Fruit fly (Drosophila melanogaster): ENCODE results near the gene Ir94d.

The Ir94d gene

DNA sequence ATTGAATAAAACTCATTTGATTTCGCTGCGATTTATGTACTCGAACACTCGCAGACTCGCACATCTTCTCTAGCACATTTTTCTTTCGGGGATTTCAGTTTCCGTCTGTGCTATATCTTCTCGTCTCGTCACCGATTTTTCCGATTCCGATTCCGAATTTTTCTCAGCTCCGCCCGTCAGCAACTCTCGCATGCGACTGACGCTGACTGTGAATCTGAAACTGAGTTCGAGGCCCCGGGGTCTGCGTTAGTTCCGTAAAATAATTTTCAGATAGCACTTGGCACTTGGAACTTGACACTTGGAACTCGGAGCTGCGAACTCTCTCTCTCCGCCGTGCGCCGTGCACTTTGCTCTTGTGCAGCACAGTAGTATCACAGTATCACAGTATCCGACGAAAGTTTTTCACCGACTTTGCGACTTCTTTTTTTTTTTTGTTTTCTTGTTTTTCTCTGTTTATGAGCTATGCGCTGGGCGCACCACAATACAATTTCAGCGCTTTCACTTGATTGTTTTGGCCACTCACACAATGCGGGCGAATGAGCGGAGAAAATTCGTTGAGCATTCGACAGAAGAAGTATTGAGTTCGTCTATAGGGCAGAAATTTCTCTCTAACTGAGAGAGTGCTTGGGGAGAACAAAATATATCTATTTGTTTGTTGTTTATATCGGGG lies 17.9 kb upstream of the Ir94d start, which contains the start of gene CG4393:
Gene CG4393 (minus strand): TSS at position 187 of the 670 bp plus-strand sequence.
- TF ChIP-seq CG17801 (GFP tag; optimal IDR thresholded peaks at IDR 0.05; ENCODE audit: partially characterized antibody): peak; percentile 49

DNA sequence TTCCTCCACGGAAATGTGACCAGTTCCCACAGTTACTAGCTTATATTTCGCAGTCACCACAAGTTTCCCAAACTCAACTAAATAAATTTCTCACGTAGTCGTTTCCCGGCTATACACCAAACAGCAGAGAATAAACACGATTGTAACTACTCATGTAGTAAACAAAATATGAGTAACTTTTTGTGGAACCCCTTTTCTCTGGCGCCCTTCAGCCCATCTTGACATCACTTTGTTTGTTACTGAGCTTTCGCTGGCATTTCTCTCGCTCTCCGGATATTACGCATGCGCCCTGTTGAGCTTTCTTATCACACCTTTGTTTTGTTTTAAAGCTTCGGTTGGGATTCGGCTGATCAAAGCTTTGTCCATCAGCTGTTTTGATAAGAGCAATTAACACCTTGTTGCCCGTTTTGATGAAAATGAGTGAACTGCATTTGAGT lies 16.6 kb upstream of the Ir94d start:
- peak; percentile 6 for TF ChIP-seq CG17801 (GFP tag; optimal IDR thresholded peaks at IDR 0.05; ENCODE audit: partially characterized antibody)

DNA sequence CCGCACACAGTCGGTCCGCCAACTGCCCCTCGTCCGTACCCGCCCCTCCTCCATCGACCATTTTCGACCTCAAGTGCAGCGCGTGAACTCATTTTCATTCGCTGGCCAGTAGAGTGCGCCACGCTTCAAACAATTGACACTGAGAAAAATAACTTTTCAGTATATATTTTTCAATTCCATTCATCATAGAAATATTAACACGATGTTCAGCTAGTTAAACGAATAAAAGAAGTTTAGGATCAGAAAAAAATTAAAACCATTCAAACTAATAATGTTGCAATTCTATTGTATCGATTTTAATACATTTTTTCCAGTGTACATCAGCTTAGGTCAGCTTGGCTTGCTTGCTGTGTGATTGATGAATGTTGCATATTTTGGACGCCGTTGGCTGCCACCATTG lies 15.7 kb upstream of the Ir94d start:
- no peak for TF ChIP-seq CG17801 (GFP tag; optimal IDR thresholded peaks at IDR 0.05; ENCODE audit: partially characterized antibody)

DNA sequence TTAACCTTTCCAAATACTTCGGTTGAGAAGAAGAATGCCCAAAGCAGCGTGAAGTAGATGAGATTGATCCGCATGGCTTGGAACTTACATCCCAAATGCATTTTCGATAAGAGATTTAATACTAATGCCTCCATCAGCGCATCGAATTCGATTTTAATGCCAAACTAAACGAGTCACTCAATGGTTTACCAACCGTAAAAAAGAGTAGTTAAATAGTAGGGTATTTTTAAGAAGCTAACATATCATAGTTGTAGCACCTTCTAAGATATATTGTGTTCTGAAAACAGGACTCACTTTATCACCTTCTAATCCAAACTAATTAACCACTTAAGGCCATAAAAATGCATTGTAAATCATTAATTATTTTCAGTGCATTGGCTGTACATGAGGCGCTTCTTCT lies 13.8 kb upstream of the Ir94d start, which contains the start of gene CG31515:
Gene CG31515 (minus strand): TSS at position 101 of the 400 bp plus-strand sequence.
- no peak for TF ChIP-seq CG17801 (GFP tag; optimal IDR thresholded peaks at IDR 0.05; ENCODE audit: partially characterized antibody)

DNA sequence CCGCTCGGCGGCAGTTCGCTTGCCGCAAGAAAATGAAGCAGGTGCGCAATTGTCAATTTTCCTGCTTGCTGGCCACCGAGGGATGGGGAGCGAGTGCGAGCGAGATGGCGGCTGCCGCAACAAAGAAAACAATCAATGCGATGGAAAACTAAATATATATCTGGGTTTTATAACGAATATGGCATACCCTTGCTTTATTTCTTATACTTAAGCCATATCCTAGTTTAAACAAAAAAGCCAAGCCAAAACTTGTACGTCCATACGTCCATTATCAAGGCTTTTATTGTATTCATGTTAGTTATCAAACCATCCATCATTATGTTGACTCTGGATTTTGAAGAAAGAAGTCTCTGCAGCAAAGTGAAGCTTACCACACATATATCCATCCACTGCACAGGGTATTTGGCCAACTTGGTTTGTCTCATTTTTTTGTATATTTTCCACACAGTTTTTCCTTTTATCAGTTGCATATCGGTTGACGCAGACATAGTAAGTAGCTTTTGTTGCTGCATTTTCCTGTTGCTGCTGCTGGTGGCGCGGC lies 11.8 kb upstream of the Ir94d start:
- TF ChIP-seq CG17801 (GFP tag; optimal IDR thresholded peaks at IDR 0.05; ENCODE audit: partially characterized antibody): no peak

DNA sequence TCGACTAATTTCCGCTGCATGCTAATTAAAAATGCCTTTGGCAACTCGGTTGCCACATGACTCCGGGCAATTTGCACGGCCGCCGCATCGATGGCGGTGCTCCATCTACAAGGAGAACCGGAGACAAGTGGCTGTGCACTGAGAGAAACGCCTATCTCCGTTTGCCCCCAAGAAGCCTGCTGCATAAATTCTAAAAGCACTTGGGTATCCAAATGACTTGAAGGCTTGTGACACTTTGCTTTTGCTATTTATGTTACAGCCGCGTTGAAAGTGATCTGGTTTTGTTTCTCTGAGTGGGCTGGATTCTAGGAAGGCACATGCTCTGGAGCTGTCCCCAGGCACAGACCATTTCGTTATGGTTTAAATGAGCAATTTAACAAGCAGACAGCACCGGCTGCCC lies 10.4 kb upstream of the Ir94d start:
- TF ChIP-seq CG17801 (GFP tag; optimal IDR thresholded peaks at IDR 0.05; ENCODE audit: partially characterized antibody): no peak

DNA sequence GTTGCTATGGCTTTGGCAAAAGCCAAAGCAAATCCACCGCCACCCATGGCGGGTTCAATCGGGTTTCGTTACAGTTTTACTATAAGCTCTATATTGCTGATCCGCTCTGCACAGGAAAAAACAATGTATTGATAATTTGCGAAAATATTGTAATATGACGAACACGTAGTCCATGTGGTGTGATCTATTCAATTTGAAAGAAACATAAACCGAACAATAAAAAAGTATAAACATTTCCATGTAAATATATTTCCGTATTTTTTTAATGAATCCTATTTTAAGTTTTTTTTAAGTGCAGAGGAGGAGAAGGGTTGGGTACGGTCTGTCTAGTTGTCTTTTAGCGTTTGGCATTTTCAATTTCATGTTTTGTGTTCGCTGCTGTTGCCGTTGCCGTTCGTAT lies 9.1 kb upstream of the Ir94d start:
- TF ChIP-seq CG17801 (GFP tag; optimal IDR thresholded peaks at IDR 0.05; ENCODE audit: partially characterized antibody): no peak

DNA sequence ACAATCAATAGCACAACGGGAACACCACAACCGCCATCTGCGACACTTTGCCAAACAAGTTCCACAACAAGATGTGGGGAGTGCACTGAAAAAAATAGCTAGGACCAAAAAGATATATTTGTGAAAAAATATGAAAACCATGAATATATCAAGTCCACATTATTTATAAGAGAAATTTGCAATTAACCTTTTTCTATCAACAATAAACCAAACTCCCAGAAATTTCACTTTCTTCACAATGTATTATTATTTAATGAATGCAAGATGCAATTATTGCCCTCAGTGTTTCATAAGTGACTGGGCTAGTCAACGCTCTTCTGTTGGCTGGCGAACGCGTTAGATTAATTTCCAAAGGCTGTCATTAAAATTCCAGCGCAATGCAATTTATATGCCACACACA lies 6.9 kb upstream of the Ir94d start:
- no peak for TF ChIP-seq CG17801 (GFP tag; optimal IDR thresholded peaks at IDR 0.05; ENCODE audit: partially characterized antibody)

DNA sequence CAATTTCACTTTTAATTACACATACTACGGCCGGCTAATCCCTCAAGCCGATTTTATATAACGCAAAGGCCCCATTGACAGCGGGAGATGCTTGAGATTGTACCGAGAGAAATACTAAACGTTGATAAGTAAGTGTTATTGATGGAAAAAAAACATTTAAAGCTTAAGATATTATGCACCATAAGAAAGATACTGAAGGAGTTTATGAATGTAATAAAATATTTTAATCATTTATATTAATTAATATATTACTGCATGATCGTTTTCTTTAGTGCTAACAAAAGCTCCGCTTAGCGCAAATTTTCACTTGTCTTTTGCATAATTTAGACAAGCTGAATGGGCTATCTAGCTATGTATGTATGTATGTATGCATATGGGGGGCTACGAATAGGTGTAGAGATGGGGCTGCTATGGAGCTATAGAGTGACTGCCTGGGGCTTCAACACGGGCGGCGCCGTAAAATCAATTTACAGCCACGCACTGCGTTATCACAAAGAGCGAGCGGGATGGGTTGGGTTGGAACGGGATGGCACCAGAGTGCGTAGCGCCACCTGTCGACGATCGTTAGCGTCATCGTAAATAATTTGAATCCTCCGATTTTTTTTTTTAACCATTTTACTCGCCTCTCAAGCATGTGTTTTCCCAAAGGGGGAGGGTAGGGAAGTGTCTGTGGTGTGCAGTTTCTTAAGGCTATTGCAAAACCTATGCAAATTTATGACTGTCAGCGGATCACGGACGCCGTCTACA lies 5.9 kb upstream of the Ir94d start:
- TF ChIP-seq CG17801 (GFP tag; optimal IDR thresholded peaks at IDR 0.05; ENCODE audit: partially characterized antibody): no peak

DNA sequence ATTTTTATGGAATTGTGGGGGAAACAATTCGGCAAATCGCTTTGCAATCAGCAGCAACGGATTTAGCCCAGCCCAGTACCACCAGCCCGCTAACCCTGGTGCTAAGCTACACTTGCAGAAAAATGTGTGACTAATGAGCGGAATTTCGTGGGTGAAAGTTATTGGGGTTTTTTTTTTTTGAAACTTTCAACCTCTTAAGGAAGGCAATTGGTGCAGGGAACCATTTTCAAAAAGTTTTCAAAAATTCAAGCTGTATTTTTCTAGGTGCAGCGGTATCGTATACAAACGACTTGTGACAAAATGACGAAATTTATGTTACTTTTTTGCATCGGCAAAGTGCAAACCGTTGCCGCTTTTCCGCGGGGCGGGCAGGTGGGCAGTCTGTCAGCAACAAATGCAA lies 3.6 kb upstream of the Ir94d start:
- TF ChIP-seq CG17801 (GFP tag; optimal IDR thresholded peaks at IDR 0.05; ENCODE audit: partially characterized antibody): no peak

DNA sequence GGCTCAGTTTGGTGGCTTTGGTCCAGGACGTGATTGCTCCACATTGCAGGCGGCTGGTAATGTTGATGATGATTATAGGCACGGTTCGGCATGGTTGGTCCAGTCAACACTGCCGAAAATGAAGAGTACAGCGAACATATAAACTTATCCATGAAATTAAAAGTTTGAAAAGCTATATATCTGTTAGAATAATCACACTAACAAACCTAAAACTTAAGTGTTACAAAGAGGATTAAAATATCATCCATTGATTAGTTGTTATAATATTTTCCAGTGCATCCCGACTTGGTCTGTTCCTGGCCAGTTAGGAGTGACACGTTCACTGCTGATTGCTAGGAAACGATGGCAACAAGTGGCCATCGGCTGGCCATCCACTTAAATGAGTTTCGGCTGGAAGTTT lies 2.9 kb upstream of the Ir94d start:
- no peak for TF ChIP-seq CG17801 (GFP tag; optimal IDR thresholded peaks at IDR 0.05; ENCODE audit: partially characterized antibody)

DNA sequence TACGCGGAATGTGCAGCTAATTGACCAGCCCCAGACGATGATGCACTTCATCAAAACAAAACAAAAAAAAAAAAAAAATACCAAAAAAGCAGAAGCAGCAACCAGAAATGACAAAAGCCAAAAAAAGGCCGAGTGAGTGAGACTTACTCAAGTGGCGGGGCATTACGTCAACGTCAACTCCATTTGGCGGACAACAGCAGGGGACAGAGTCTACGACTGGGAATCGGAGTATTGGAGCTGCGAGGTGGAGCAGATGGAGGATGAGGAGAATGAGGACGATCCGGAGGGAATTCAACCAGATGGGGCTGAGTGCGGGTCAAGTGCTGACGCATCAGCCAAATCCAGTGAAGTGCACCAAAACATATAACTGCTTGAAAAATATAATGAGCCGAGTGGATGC lies 1.1 kb upstream of the Ir94d start:
- no peak for TF ChIP-seq CG17801 (GFP tag; optimal IDR thresholded peaks at IDR 0.05; ENCODE audit: partially characterized antibody)

DNA sequence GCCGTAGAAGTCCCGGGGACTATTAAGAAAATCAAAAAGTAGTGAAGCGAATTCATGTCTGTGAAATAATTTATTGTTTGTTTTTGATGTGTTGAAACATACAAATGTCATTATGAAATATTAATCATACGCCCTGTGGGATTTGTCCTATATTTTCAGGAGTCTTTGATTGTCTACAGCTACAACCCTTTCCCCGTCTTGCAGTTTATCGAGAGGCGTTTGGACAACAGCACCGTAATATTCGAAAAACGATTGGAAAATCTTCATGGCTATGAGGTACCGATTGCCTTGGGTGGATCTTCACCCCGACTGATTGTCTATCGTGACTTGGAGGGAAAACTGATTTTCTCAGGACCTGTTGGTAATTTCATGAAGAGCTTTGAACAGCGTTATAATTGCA lies 1.0 kb downstream of the Ir94d start, which contains the start of gene CG17380:
Gene CG17380 (minus strand): TSS at position 101 of the 400 bp plus-strand sequence.
- TF ChIP-seq CG17801 (GFP tag; optimal IDR thresholded peaks at IDR 0.05; ENCODE audit: partially characterized antibody): no peak

DNA sequence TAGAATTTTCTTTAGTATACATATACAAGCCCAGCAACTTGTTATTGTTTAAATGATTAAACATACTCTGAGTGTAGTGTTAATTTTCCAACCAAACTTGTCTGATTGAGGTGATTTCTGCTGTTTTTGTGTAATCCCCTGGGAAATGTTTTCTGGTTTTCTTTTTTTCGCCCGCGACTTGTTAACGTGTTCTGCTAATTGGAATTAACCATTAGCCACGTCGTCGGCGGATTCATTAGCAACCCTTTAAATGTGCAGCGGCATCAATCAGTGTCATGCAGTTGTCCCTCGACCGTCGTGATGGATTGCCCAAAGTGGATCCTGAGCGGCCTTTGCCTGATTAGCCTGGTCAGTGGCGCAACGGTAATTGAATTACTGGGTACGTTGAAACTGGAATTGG lies 2.6 kb downstream of the Ir94d start, which contains the start of gene Ir94e:
Gene Ir94e (plus strand): TSS at position 301 of the 400 bp plus-strand sequence.
- TF ChIP-seq CG17801 (GFP tag; optimal IDR thresholded peaks at IDR 0.05; ENCODE audit: partially characterized antibody): no peak

DNA sequence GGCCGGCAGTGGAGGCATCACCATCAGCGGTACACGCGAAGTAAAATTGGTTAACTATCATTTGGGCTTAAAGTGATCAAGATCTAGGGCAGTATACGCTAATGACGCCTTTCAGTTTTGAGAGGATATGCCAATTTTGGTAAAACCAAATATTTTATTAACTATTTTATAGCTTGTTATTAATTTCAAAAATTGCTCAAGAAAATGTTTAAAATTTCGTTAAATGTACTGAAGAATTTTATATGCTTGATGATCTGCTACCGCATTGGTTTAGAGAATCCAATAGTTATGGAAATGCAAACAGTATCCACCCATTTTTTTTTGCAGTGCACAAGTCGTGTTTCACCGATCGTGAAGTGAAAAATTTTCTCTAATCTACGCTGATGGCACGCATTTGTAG lies 5.3 kb downstream of the Ir94d start:
- TF ChIP-seq CG17801 (GFP tag; optimal IDR thresholded peaks at IDR 0.05; ENCODE audit: partially characterized antibody): no peak

DNA sequence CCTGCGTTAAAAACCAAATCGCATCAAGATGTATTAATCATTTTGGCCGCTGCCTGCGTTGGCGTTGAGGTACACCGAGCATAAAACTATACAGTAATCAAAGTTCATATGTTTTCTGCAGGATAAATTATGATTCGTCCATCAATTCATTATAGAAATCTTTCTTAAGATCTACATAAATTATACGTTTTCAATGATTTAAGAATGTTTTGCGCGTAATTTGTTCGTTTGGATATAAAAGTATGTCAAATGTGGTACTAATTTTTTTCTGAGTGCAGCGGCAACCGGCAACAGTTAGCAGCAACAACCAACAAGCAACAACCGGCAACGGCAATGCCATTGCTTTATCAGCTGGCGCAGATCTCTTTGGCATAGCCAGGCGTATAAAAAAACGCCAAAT lies 14.0 kb downstream of the Ir94d start:
- TF ChIP-seq CG17801 (GFP tag; optimal IDR thresholded peaks at IDR 0.05; ENCODE audit: partially characterized antibody): no peak

Measured in ovary, adult (tissue).